Fruit fly (Drosophila melanogaster) whole organism, embryonic: ENCODE measurements around the gene Smox.

Experiments
- BtbVII ChIP-seq: fragments of 200-800 bp; sonication (Bioruptor generic); optimal IDR thresholded peaks from 3 replicates; lab custom pipeline; 2017; ENCODE audit warnings: missing biosample characterization, mild to moderate bottlenecking, missing genetic modification characterization
- CG1024 ChIP-seq: fragments of 200-800 bp; sonication (Bioruptor generic); IDR thresholded peaks from 2 replicates; pipeline ENCODE4 v1.3.6; 2022; ENCODE audit warnings: missing biosample characterization, missing genetic modification characterization
- CG12104 ChIP-seq: fragments of 200-800 bp; sonication (Bioruptor generic); optimal IDR thresholded peaks from 3 replicates; lab custom pipeline; 2016; ENCODE audit warnings: missing biosample characterization, missing genetic modification characterization
- CG14860 ChIP-seq: fragments of 200-800 bp; sonication (Bioruptor generic); IDR thresholded peaks from 3 replicates; pipeline ENCODE4 v1.3.6; 2022; ENCODE audit warnings: missing biosample characterization, missing genetic modification characterization; ENCODE audit not compliant: partially characterized antibody
- CG16813 ChIP-seq: fragments of 200-800 bp; sonication (Bioruptor generic); IDR thresholded peaks from 3 replicates; pipeline ENCODE4 v1.3.6; 2022; ENCODE audit warnings: missing biosample characterization, missing genetic modification characterization; ENCODE audit not compliant: partially characterized antibody
- CG18619 ChIP-seq: fragments of 200-800 bp; sonication (Bioruptor generic); optimal IDR thresholded peaks from 3 replicates; lab custom pipeline; 2017; ENCODE audit warnings: missing biosample characterization, mild to moderate bottlenecking, missing genetic modification characterization
- CG34224 ChIP-seq: fragments of 200-800 bp; sonication (Bioruptor generic); IDR thresholded peaks from 3 replicates; pipeline ENCODE4 v1.3.6; 2022; ENCODE audit warnings: missing biosample characterization, missing genetic modification characterization; ENCODE audit not compliant: partially characterized antibody
- CG34376 ChIP-seq: fragments of 200-800 bp; sonication (Bioruptor generic); optimal IDR thresholded peaks from 2 replicates; lab custom pipeline; 2018; ENCODE audit warnings: missing biosample characterization, mild to moderate bottlenecking, missing genetic modification characterization
- CG4424 ChIP-seq: fragments of 200-800 bp; sonication (Bioruptor generic); optimal IDR thresholded peaks from 3 replicates; lab custom pipeline; 2016; ENCODE audit warnings: missing biosample characterization, missing genetic modification characterization
- CG6683 ChIP-seq: fragments of 200-800 bp; sonication (Bioruptor generic); optimal IDR thresholded peaks from 2 replicates; lab custom pipeline; 2017; ENCODE audit warnings: missing biosample characterization, mild to moderate bottlenecking, missing genetic modification characterization, missing genetic modification reagents
- CG8281 ChIP-seq: fragments of 200-800 bp; sonication (Bioruptor generic); optimal IDR thresholded peaks from 2 replicates; lab custom pipeline; 2018; ENCODE audit warnings: missing biosample characterization, mild to moderate bottlenecking, missing genetic modification characterization, moderate library complexity
- CG9609 ChIP-seq: fragments of 200-800 bp; sonication (Bioruptor generic); optimal IDR thresholded peaks from 3 replicates; lab custom pipeline; 2016; ENCODE audit warnings: missing biosample characterization, missing genetic modification characterization
- D19B ChIP-seq: fragments of 200-800 bp; sonication (Bioruptor generic); optimal IDR thresholded peaks from 2 replicates; lab custom pipeline; 2017; ENCODE audit warnings: missing biosample characterization, mild to moderate bottlenecking, missing genetic modification characterization
- Deaf1 ChIP-seq: fragments of 200-800 bp; optimal IDR thresholded peaks from 3 replicates; lab custom pipeline; 2019; ENCODE audit warnings: missing biosample characterization, mild to moderate bottlenecking, missing genetic modification characterization, moderate library complexity
- Drgx ChIP-seq: fragments of 200-800 bp; sonication (Bioruptor generic); IDR thresholded peaks from 2 replicates; pipeline ENCODE4 v1.3.6; 2022; ENCODE audit warnings: missing biosample characterization, missing genetic modification characterization
- HHEX ChIP-seq: fragments of 200-800 bp; sonication (Bioruptor generic); optimal IDR thresholded peaks from 3 replicates; lab custom pipeline; 2017; ENCODE audit warnings: missing biosample characterization, mild to moderate bottlenecking, missing genetic modification characterization, missing genetic modification reagents
- Hr78 ChIP-seq, 2 experiments: fragments of 200-800 bp in 1 of 2; fragments of >200 bp in 1 of 2; sonication (Bioruptor generic) in 1 of 2; optimal IDR thresholded peaks; 2 replicates each; lab custom pipeline; 2017 to 2019; ENCODE audit warnings: missing biosample characterization in 2 of 2, missing genetic modification characterization in 2 of 2, mild to moderate bottlenecking in 1 of 2, moderate library complexity in 1 of 2
- Lpt ChIP-seq: fragments of >200 bp; optimal IDR thresholded peaks from 2 replicates; lab custom pipeline; 2018; ENCODE audit warnings: missing biosample characterization, missing genetic modification characterization
- Med ChIP-seq: fragments of 200-800 bp; sonication (Bioruptor generic); peaks from one replicate; lab custom pipeline; 2016; ENCODE audit warnings: missing biosample characterization, missing genetic modification characterization, mild to moderate bottlenecking, inconsistent platforms, moderate library complexity
- Mes4 ChIP-seq: fragments of 200-800 bp; sonication (Bioruptor generic); optimal IDR thresholded peaks from 2 replicates; lab custom pipeline; 2016; ENCODE audit warnings: missing biosample characterization, missing genetic modification characterization
- Myb ChIP-seq: fragments of 200-800 bp; sonication (Bioruptor generic); optimal IDR thresholded peaks from 2 replicates; lab custom pipeline; 2016; ENCODE audit warnings: missing biosample characterization, missing genetic modification characterization
- Neu2 ChIP-seq: fragments of 200-800 bp; sonication (Bioruptor generic); optimal IDR thresholded peaks from 3 replicates; lab custom pipeline; 2016; ENCODE audit warnings: missing biosample characterization, missing genetic modification characterization, borderline replicate concordance
- Pdp1 ChIP-seq, 2 experiments: fragments of 200-800 bp; sonication (Bioruptor generic); optimal IDR thresholded peaks; 3 replicates each; lab custom pipeline; 2016; ENCODE audit warnings: missing biosample characterization in 2 of 2, missing genetic modification characterization in 2 of 2, mild to moderate bottlenecking in 1 of 2, moderate library complexity in 1 of 2
- bbx ChIP-seq: fragments of 200-800 bp; sonication (Bioruptor generic); IDR thresholded peaks from 2 replicates; pipeline ENCODE4 v1.3.6; 2022; ENCODE audit warnings: missing biosample characterization, missing genetic modification characterization; ENCODE audit not compliant: partially characterized antibody
- bsh ChIP-seq, 2 experiments: fragments of 200-800 bp; sonication (Bioruptor generic); optimal IDR thresholded peaks; 2 replicates each; lab custom pipeline; 2017 to 2018; ENCODE audit warnings: mild to moderate bottlenecking in 2 of 2, missing biosample characterization in 2 of 2, missing genetic modification characterization in 2 of 2, moderate library complexity in 1 of 2
- caup ChIP-seq: fragments of 200-800 bp; sonication (Bioruptor generic); optimal IDR thresholded peaks from 3 replicates; lab custom pipeline; 2017; ENCODE audit warnings: missing biosample characterization, mild to moderate bottlenecking, missing genetic modification characterization, moderate library complexity; ENCODE audit not compliant: severe bottlenecking
- chn ChIP-seq: fragments of 200-800 bp; sonication (Bioruptor generic); optimal IDR thresholded peaks from 2 replicates; lab custom pipeline; 2016; ENCODE audit warnings: missing biosample characterization, missing genetic modification characterization
- dmrt99B ChIP-seq: fragments of 200-800 bp; sonication (Bioruptor generic); optimal IDR thresholded peaks from 2 replicates; lab custom pipeline; 2018; ENCODE audit warnings: missing biosample characterization, mild to moderate bottlenecking, missing genetic modification characterization, moderate library complexity
- ken ChIP-seq: fragments of 200-800 bp; sonication (Bioruptor generic); IDR thresholded peaks from 3 replicates; pipeline ENCODE4 v1.3.6; 2022; ENCODE audit warnings: missing biosample characterization, missing genetic modification characterization
- maf-S ChIP-seq: fragments of 200-800 bp; sonication (Bioruptor generic); optimal IDR thresholded peaks from 2 replicates; lab custom pipeline; 2016; ENCODE audit warnings: missing biosample characterization, missing genetic modification characterization
- nom ChIP-seq: fragments of 200-800 bp; sonication (Bioruptor generic); optimal IDR thresholded peaks from 2 replicates; lab custom pipeline; 2017; ENCODE audit warnings: missing biosample characterization, missing genetic modification characterization, mild to moderate bottlenecking, moderate library complexity, missing genetic modification reagents
- stwl ChIP-seq: fragments of 200-800 bp; sonication (Bioruptor generic); optimal IDR thresholded peaks from 3 replicates; lab custom pipeline; 2018; ENCODE audit warnings: missing biosample characterization, mild to moderate bottlenecking, missing genetic modification characterization, moderate library complexity
- sug ChIP-seq: fragments of 200-800 bp; optimal IDR thresholded peaks from 2 replicates; lab custom pipeline; 2019; ENCODE audit warnings: missing biosample characterization, mild to moderate bottlenecking, missing genetic modification characterization, moderate library complexity
- vnd ChIP-seq: fragments of 200-800 bp; sonication (Bioruptor generic); IDR thresholded peaks from 3 replicates; pipeline ENCODE4 v1.3.6; 2022; ENCODE audit warnings: missing biosample characterization, missing genetic modification characterization; ENCODE audit not compliant: partially characterized antibody
- wdn ChIP-seq: fragments of 200-800 bp; sonication (Bioruptor generic); IDR thresholded peaks from 2 replicates; pipeline ENCODE4 v1.3.6; 2022; ENCODE audit warnings: missing biosample characterization, missing genetic modification characterization
- wor ChIP-seq: fragments of 200-800 bp; sonication (Bioruptor generic); IDR thresholded peaks from 2 replicates; pipeline ENCODE4 v1.3.6; 2022; ENCODE audit warnings: missing biosample characterization, missing genetic modification characterization

Smox gene

dm6 chrX:8170166-8170565 lies 28.1 kb upstream of the Smox start, which contains the start of gene CG2278:
TSS of gene CG2278 (minus strand) at chrX:8170266.
- TF ChIP-seq Mes4 (GFP tag; lab: Kevin White, UChicago): no peak
- TF ChIP-seq, all 482 proteins: peak for 0

DNA sequence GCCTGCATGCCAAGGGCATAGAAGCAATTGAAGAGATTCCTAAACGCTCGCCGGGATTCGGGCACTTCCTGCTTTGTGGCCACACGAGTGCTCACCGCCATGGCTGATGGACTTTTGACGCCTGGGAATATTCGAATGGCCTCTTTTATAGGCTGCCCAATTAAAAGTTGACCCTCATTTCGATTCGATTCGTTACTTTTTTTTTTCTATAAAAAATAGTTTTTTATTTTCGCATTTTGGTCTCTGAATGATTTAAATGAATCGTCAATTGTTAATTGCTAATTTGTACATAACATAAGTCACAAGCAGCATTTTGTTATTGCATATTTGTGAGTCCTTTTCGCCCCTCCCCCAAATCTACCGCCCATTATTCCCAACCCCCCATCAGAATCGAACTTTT lies 23.5 kb upstream of the Smox start, which contains the start of gene Or7a:
Gene Or7a, minus strand, starts transcription at position 101 of the 400 bp plus-strand sequence.
- TF ChIP-seq chn (GFP tag; lab: Kevin White, UChicago) (no peak), wdn (no peak), bbx (GFP tag; lab: Robert Waterston, UW) (no peak), Myb (GFP tag; lab: Kevin White, UChicago) (no peak), CG1024 (GFP tag; lab: Robert Waterston, UW) (no peak), Deaf1 (no peak), BtbVII (GFP tag; lab: Kevin White, UChicago) (no peak), maf-S (no peak), CG12104 (GFP tag; lab: Kevin White, UChicago) (no peak), Neu2 (GFP tag; lab: Kevin White, UChicago) (no peak), CG14860 (no peak), dmrt99B (no peak), CG34224 (GFP tag; lab: Robert Waterston, UW) (no peak), caup (GFP tag; lab: Kevin White, UChicago) (no peak), CG6683 (no peak)

dm6 chrX:8163452-8163851 lies 21.4 kb upstream of the Smox start:
- TF ChIP-seq vnd (GFP tag; lab: Robert Waterston, UW) (no peak), Drgx (GFP tag; lab: Robert Waterston, UW) (peak; percentile 52; the same call in 1 of the 2 replicates)

DNA sequence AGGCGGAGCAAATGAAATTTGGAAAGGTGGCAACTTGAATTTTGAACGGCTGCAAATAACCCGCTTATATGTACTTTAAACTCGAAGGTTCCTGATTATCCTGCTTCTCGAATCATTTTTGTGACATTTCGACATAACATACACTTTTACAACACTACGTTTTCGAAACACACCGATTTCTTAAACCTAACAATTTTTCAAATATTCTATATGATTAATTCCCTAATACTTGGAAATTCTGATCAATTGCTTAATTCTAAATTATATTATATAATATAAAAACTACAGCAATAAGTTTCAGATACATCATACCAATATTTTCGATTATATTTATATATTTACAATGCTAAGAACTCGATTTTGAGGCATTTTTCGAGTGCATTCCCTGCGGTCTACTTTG lies 20.6 kb upstream of the Smox start, which contains the start of gene CG10761:
Gene CG10761, minus strand, starts transcription at position 101 of the 400 bp plus-strand sequence.
- TF ChIP-seq Lpt (GFP tag; lab: Kevin White, UChicago) (no peak), sug (tag; lab: Kevin White, UChicago) (no peak), stwl (tag; lab: Kevin White, UChicago) (peak; percentile 34), HHEX (no peak), CG4424 (no peak)
- TF ChIP-seq, all 482 proteins: peak for 1

DNA sequence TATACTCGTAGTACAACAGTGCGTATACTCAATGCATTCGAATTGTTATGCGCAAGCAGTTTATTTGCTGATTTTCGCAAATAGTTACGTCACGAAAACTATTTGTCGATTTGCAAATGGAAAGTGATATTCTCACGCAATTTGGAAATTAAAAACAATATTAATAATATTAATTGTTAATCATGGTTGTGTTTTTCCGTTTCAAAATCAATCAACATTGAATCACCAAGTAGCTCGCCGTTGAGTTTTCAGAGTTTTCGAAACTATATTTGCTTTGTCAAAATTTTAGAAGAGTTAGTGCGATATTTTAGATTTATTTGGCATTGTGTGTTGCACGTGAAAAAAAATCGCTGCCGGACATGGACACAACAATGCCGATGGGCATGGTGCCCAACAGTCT lies 17.7 kb upstream of the Smox start, which contains the start of gene CG15337:
Gene CG15337, plus strand, starts transcription at position 301 of the 400 bp plus-strand sequence.
- TF ChIP-seq CG16813 (GFP tag; lab: Robert Waterston, UW) (no peak), CG18619 (no peak), stwl (tag; lab: Kevin White, UChicago) (no peak), ken (GFP tag; lab: Robert Waterston, UW) (no peak)

dm6 chrX:8158942-8159472 lies 16.9 kb upstream of the Smox start:
- TF ChIP-seq CG8281 (tag; lab: Kevin White, UChicago): peak; percentile 60
- no peak for TF ChIP-seq Hr78 (GFP tag; optimal IDR thresholded peaks at IDR 0.05; lab: Kevin White, UChicago)
- peak; percentile 42 for TF ChIP-seq Med
- peak in 1 of 2 experiments; percentile 56 for TF ChIP-seq bsh (GFP tag; optimal IDR thresholded peaks at IDR 0.05; lab: Kevin White, UChicago)
- no peak for TF ChIP-seq Pdp1 (GFP tag; optimal IDR thresholded peaks at IDR 0.05; lab: Kevin White, UChicago)
- TF ChIP-seq nom (GFP tag; lab: Kevin White, UChicago): peak; percentile 96
- peak; percentile 18 for TF ChIP-seq D19B (GFP tag; lab: Kevin White, UChicago)
- TF ChIP-seq CG9609 (GFP tag; lab: Kevin White, UChicago): no peak
- peak; percentile 28 for TF ChIP-seq CG34376
- TF ChIP-seq wor (GFP tag; lab: Robert Waterston, UW): no peak
- TF ChIP-seq, all 482 proteins: peak for 6
